Fruit fly (Drosophila melanogaster): ENCODE results near the gene CG9920.

The CG9920 gene

dm6 chr3R:14097980-14098379 lies at the start of gene CG9920:
CG9920 (minus strand) TSS chr3R:14098080.
- TF ChIP-seq CTCF (optimal IDR thresholded peaks at IDR 0.05): no peak
- TF ChIP-seq CG8478 (optimal IDR thresholded peaks at IDR 0.05): no peak

dm6 chr3R:14140912-14141311 lies 43.0 kb upstream of the CG9920 start:
- no peak for TF ChIP-seq CG8478 (optimal IDR thresholded peaks at IDR 0.05)
- no peak for TF ChIP-seq CTCF (optimal IDR thresholded peaks at IDR 0.05)

- TF ChIP-seq CG8478 (optimal IDR thresholded peaks at IDR 0.05) (no peak), CTCF (optimal IDR thresholded peaks at IDR 0.05) (no peak)
Measured at dm6 chr3R:14131972-14132371, 34.1 kb upstream of the CG9920 start, which contains the start of gene CG14356. CG14356 (minus strand) TSS chr3R:14132072.

dm6 chr3R:14125479-14126121 lies 27.7 kb upstream of the CG9920 start, which contains the start of the genes 140up and Polr2B:
140up (minus strand) TSS chr3R:14125548.
Polr2B (plus strand) TSS chr3R:14125791.
- TF ChIP-seq CG8478 (optimal IDR thresholded peaks at IDR 0.05): no peak
- no peak for TF ChIP-seq CTCF (optimal IDR thresholded peaks at IDR 0.05)

- TF ChIP-seq CG8478 (optimal IDR thresholded peaks at IDR 0.05): no peak
- TF ChIP-seq CTCF (optimal IDR thresholded peaks at IDR 0.05): no peak
Measured at dm6 chr3R:14122347-14122812, 24.5 kb upstream of the CG9920 start, which contains the start of the genes Abi and twf. Abi (minus strand) TSS chr3R:14122420. twf (plus strand) TSS chr3R:14122654.

- no peak for TF ChIP-seq CTCF (optimal IDR thresholded peaks at IDR 0.05)
- TF ChIP-seq CG8478 (optimal IDR thresholded peaks at IDR 0.05): no peak
Measured at dm6 chr3R:14118350-14118749, 20.5 kb upstream of the CG9920 start, which contains the start of gene Kif19A. Kif19A (minus strand) TSS chr3R:14118450.

dm6 chr3R:14116088-14116487 lies 18.2 kb upstream of the CG9920 start:
- TF ChIP-seq CG8478 (optimal IDR thresholded peaks at IDR 0.05) (no peak), CTCF (optimal IDR thresholded peaks at IDR 0.05) (no peak)

dm6 chr3R:14112066-14112465 lies 14.2 kb upstream of the CG9920 start, which contains the start of gene CG14357:
CG14357 (minus strand) TSS chr3R:14112166.
- no peak for TF ChIP-seq CG8478 (optimal IDR thresholded peaks at IDR 0.05)
- no peak for TF ChIP-seq CTCF (optimal IDR thresholded peaks at IDR 0.05)

- TF ChIP-seq CG8478 (optimal IDR thresholded peaks at IDR 0.05): no peak
- TF ChIP-seq CTCF (optimal IDR thresholded peaks at IDR 0.05): no peak
Measured at dm6 chr3R:14109145-14109544, 11.3 kb upstream of the CG9920 start, which contains the start of gene Or88a. Or88a (plus strand) TSS chr3R:14109445.

dm6 chr3R:14108158-14108921 lies 10.5 kb upstream of the CG9920 start, which contains the start of gene CG12402:
CG12402 (minus strand) TSS chr3R:14108321.
- no peak for TF ChIP-seq CTCF (optimal IDR thresholded peaks at IDR 0.05)
- TF ChIP-seq CG8478 (optimal IDR thresholded peaks at IDR 0.05): no peak

dm6 chr3R:14107597-14107996 lies 9.7 kb upstream of the CG9920 start:
- no peak for TF ChIP-seq CTCF (optimal IDR thresholded peaks at IDR 0.05)
- TF ChIP-seq CG8478 (optimal IDR thresholded peaks at IDR 0.05): no peak

- TF ChIP-seq CTCF (optimal IDR thresholded peaks at IDR 0.05) (no peak), CG8478 (optimal IDR thresholded peaks at IDR 0.05) (no peak)
Measured at dm6 chr3R:14103022-14103421, 5.1 kb upstream of the CG9920 start, which contains the start of gene PK1-R. PK1-R (minus strand) TSS chr3R:14103122.

- no peak for TF ChIP-seq CTCF (optimal IDR thresholded peaks at IDR 0.05)
- TF ChIP-seq CG8478 (optimal IDR thresholded peaks at IDR 0.05): no peak
Measured at dm6 chr3R:14100962-14101361, 3.1 kb upstream of the CG9920 start.

- TF ChIP-seq CTCF (optimal IDR thresholded peaks at IDR 0.05): peak; percentile 74 to 79
- TF ChIP-seq CG8478 (optimal IDR thresholded peaks at IDR 0.05): no peak
Measured at dm6 chr3R:14098527-14099109, 738 bp upstream of the CG9920 start.

- TF ChIP-seq CG8478 (optimal IDR thresholded peaks at IDR 0.05) (no peak), CTCF (optimal IDR thresholded peaks at IDR 0.05) (no peak)
Measured at dm6 chr3R:14096792-14097191, 1.1 kb downstream of the CG9920 start, which contains the start of gene CCHa1. CCHa1 (minus strand) TSS chr3R:14096835.
